Fruit fly (Drosophila melanogaster) whole organism, embryonic: ENCODE results near the gene CG7896.

Experiments
- Asciz ChIP-seq: fragments of 200-800 bp; sonication (Bioruptor generic); optimal IDR thresholded peaks from 2 replicates; lab custom pipeline; 2017; ENCODE audit warnings: missing biosample characterization, mild to moderate bottlenecking, missing genetic modification characterization, missing genetic modification reagents
- Awh ChIP-seq: fragments of 200-800 bp; sonication (Bioruptor generic); IDR thresholded peaks from 2 replicates; pipeline ENCODE4, ENCODE4 v1.3.6; 2022; ENCODE audit warnings: missing biosample characterization, missing genetic modification characterization
- B-H2 ChIP-seq: fragments of 200-800 bp; sonication (Bioruptor generic); optimal IDR thresholded peaks from 2 replicates; lab custom pipeline; 2018; ENCODE audit warnings: missing biosample characterization, mild to moderate bottlenecking, missing genetic modification characterization
- CG10366 ChIP-seq: fragments of 200-800 bp; sonication (Bioruptor generic); IDR thresholded peaks from 2 replicates; pipeline ENCODE4 v1.3.6; 2022; ENCODE audit warnings: missing biosample characterization, missing genetic modification characterization
- CG10543 ChIP-seq: fragments of 200-800 bp; sonication (Bioruptor generic); optimal IDR thresholded peaks from 3 replicates; lab custom pipeline; 2017; ENCODE audit warnings: missing biosample characterization, mild to moderate bottlenecking, missing genetic modification characterization, moderate library complexity
- CG12659 ChIP-seq: fragments of 200-800 bp; sonication (Bioruptor generic); optimal IDR thresholded peaks from 3 replicates; lab custom pipeline; 2017; ENCODE audit warnings: mild to moderate bottlenecking, missing biosample characterization, missing genetic modification reagents, missing genetic modification characterization
- CG14667 ChIP-seq: fragments of 200-800 bp; sonication (Bioruptor generic); IDR thresholded peaks from 2 replicates; pipeline ENCODE4 v1.3.6; 2022; ENCODE audit warnings: missing biosample characterization, missing genetic modification characterization
- CG1603 ChIP-seq: fragments of 200-800 bp; sonication (Bioruptor generic); optimal IDR thresholded peaks from 2 replicates; lab custom pipeline; 2019; ENCODE audit warnings: missing biosample characterization, mild to moderate bottlenecking, missing genetic modification characterization, moderate library complexity
- CG17359 ChIP-seq: fragments of 200-800 bp; sonication (Bioruptor generic); optimal IDR thresholded peaks from 3 replicates; lab custom pipeline; 2018; ENCODE audit warnings: missing biosample characterization, mild to moderate bottlenecking, missing genetic modification characterization, moderate library complexity
- CG17385 ChIP-seq: fragments of 200-800 bp; sonication (Bioruptor generic); optimal IDR thresholded peaks from 3 replicates; lab custom pipeline; 2018; ENCODE audit warnings: missing biosample characterization, mild to moderate bottlenecking, missing genetic modification characterization
- CG17568 ChIP-seq: fragments of 200-800 bp; sonication (Bioruptor generic); optimal IDR thresholded peaks from 2 replicates; lab custom pipeline; 2018; ENCODE audit warnings: missing biosample characterization, mild to moderate bottlenecking, missing genetic modification characterization, moderate library complexity
- CG2199 ChIP-seq: fragments of 200-800 bp; sonication (Bioruptor generic); IDR thresholded peaks from 3 replicates; pipeline ENCODE4 v1.3.6; 2022; ENCODE audit warnings: missing biosample characterization, missing genetic modification characterization
- CG2202 ChIP-seq: fragments of 200-800 bp; sonication (Bioruptor generic); optimal IDR thresholded peaks from 2 replicates; lab custom pipeline; 2018; ENCODE audit warnings: missing biosample characterization, mild to moderate bottlenecking, missing genetic modification characterization
- CG30431 ChIP-seq: fragments of 200-800 bp; sonication (Bioruptor generic); optimal IDR thresholded peaks from 2 replicates; lab custom pipeline; 2017; ENCODE audit warnings: missing biosample characterization, missing genetic modification characterization
- CG32767 ChIP-seq: fragments of 200-800 bp; sonication (Bioruptor generic); IDR thresholded peaks from 2 replicates; pipeline ENCODE4 v1.3.6; 2022; ENCODE audit warnings: missing biosample characterization, missing genetic modification characterization
- CG3838 ChIP-seq: fragments of 200-800 bp; sonication (Bioruptor generic); optimal IDR thresholded peaks from 3 replicates; lab custom pipeline; 2016; ENCODE audit warnings: missing biosample characterization, missing genetic modification characterization
- CG43689 ChIP-seq: fragments of 200-800 bp; sonication (Bioruptor generic); IDR thresholded peaks from 2 replicates; pipeline ENCODE4 v1.3.6; 2022; ENCODE audit warnings: missing biosample characterization, missing genetic modification characterization
- CG4404 ChIP-seq: fragments of 200-800 bp; sonication (Bioruptor generic); IDR thresholded peaks from 2 replicates; pipeline ENCODE4 v1.3.6; 2022; ENCODE audit warnings: missing biosample characterization, missing genetic modification characterization
- CG6272 ChIP-seq: fragments of 200-800 bp; sonication (Bioruptor generic); IDR thresholded peaks from 2 replicates; pipeline ENCODE4 v1.3.6; 2022; ENCODE audit warnings: missing biosample characterization, missing genetic modification characterization
- CG8478 ChIP-seq: fragments of >200 bp; optimal IDR thresholded peaks from 2 replicates; lab custom pipeline; 2018
- CG9817 ChIP-seq: fragments of 200-800 bp; sonication (Bioruptor generic); optimal IDR thresholded peaks from 2 replicates; lab custom pipeline; 2018; ENCODE audit warnings: missing biosample characterization, mild to moderate bottlenecking, missing genetic modification characterization, moderate library complexity
- CHES-1-like ChIP-seq: fragments of 200-800 bp; sonication (Bioruptor generic); optimal IDR thresholded peaks from 2 replicates; lab custom pipeline; 2016; ENCODE audit warnings: missing biosample characterization, missing genetic modification characterization
- CoRest ChIP-seq: fragments of 200-800 bp; sonication (Bioruptor generic); optimal IDR thresholded peaks from 3 replicates; lab custom pipeline; 2018; ENCODE audit warnings: missing biosample characterization, mild to moderate bottlenecking, missing genetic modification characterization, moderate library complexity
- D19B ChIP-seq: fragments of 200-800 bp; sonication (Bioruptor generic); optimal IDR thresholded peaks from 2 replicates; lab custom pipeline; 2017; ENCODE audit warnings: missing biosample characterization, mild to moderate bottlenecking, missing genetic modification characterization
- Dip3 ChIP-seq: fragments of 200-800 bp; sonication (Bioruptor generic); optimal IDR thresholded peaks from 3 replicates; lab custom pipeline; 2016; ENCODE audit warnings: missing biosample characterization, missing genetic modification characterization
- Hr78 ChIP-seq, 2 experiments: fragments of 200-800 bp in 1 of 2; fragments of >200 bp in 1 of 2; sonication (Bioruptor generic) in 1 of 2; optimal IDR thresholded peaks; 2 replicates each; lab custom pipeline; 2017 to 2019; ENCODE audit warnings: missing biosample characterization in 2 of 2, missing genetic modification characterization in 2 of 2, mild to moderate bottlenecking in 1 of 2, moderate library complexity in 1 of 2
- Neu2 ChIP-seq: fragments of 200-800 bp; sonication (Bioruptor generic); optimal IDR thresholded peaks from 3 replicates; lab custom pipeline; 2016; ENCODE audit warnings: missing biosample characterization, missing genetic modification characterization, borderline replicate concordance
- Nf-YA ChIP-seq: fragments of 200-800 bp; sonication (Bioruptor generic); IDR thresholded peaks from 2 replicates; pipeline ENCODE4 v1.3.6; 2022; ENCODE audit warnings: missing biosample characterization, missing genetic modification characterization
- Oaz ChIP-seq: fragments of 200-800 bp; sonication (Bioruptor generic); IDR thresholded peaks from 2 replicates; pipeline ENCODE4 v1.3.6; 2022; ENCODE audit warnings: missing biosample characterization, missing genetic modification characterization
- Side ChIP-seq: fragments of 200-800 bp; sonication (Bioruptor generic); optimal IDR thresholded peaks from 2 replicates; lab custom pipeline; 2016; ENCODE audit warnings: missing biosample characterization, missing genetic modification characterization
- Spps ChIP-seq: fragments of 200-800 bp; sonication (Bioruptor generic); optimal IDR thresholded peaks from 2 replicates; lab custom pipeline; 2018; ENCODE audit warnings: missing biosample characterization, mild to moderate bottlenecking, missing genetic modification characterization
- Xbp1 ChIP-seq: fragments of 200-800 bp; sonication (Bioruptor generic); optimal IDR thresholded peaks from 3 replicates; lab custom pipeline; 2016; ENCODE audit warnings: missing biosample characterization, mild to moderate bottlenecking, missing genetic modification characterization
- al ChIP-seq: fragments of 200-800 bp; sonication (Bioruptor generic); IDR thresholded peaks from 2 replicates; pipeline ENCODE4 v1.3.6; 2022; ENCODE audit warnings: missing biosample characterization, missing genetic modification characterization
- dan ChIP-seq: fragments of 200-800 bp; sonication (Bioruptor generic); IDR thresholded peaks from 2 replicates; pipeline ENCODE4 v1.3.6; 2022; ENCODE audit warnings: missing biosample characterization, missing genetic modification characterization
- dimm ChIP-seq: fragments of 200-800 bp; sonication (Bioruptor generic); IDR thresholded peaks from 2 replicates; pipeline ENCODE4 v1.3.6; 2022; ENCODE audit warnings: missing biosample characterization, missing genetic modification characterization
- disco-r ChIP-seq: fragments of 200-800 bp; sonication (Bioruptor generic); optimal IDR thresholded peaks from 2 replicates; lab custom pipeline; 2016; ENCODE audit warnings: missing biosample characterization, missing genetic modification characterization
- emc ChIP-seq: fragments of 200-800 bp; sonication (Bioruptor generic); optimal IDR thresholded peaks from 2 replicates; lab custom pipeline; 2016; ENCODE audit warnings: missing biosample characterization, missing genetic modification characterization
- eyg ChIP-seq: fragments of 200-800 bp; sonication (Bioruptor generic); optimal IDR thresholded peaks from 3 replicates; lab custom pipeline; 2016; ENCODE audit warnings: missing biosample characterization, missing genetic modification characterization
- gce ChIP-seq: fragments of 200-800 bp; sonication (Bioruptor generic); IDR thresholded peaks from 3 replicates; pipeline ENCODE4 v1.3.6; 2022; ENCODE audit warnings: missing biosample characterization, missing genetic modification characterization
- hb ChIP-seq: fragments of 200-800 bp; sonication (Bioruptor generic); IDR thresholded peaks from 3 replicates; pipeline ENCODE4 v1.3.6; 2022; ENCODE audit warnings: missing biosample characterization, missing genetic modification characterization; ENCODE audit not compliant: partially characterized antibody
- kah ChIP-seq: fragments of 200-800 bp; sonication (Bioruptor generic); optimal IDR thresholded peaks from 2 replicates; lab custom pipeline; 2018; ENCODE audit warnings: missing biosample characterization, mild to moderate bottlenecking, missing genetic modification characterization
- ken ChIP-seq: fragments of 200-800 bp; sonication (Bioruptor generic); IDR thresholded peaks from 3 replicates; pipeline ENCODE4 v1.3.6; 2022; ENCODE audit warnings: missing biosample characterization, missing genetic modification characterization
- pb ChIP-seq: fragments of 200-800 bp; sonication (Bioruptor generic); optimal IDR thresholded peaks from 3 replicates; lab custom pipeline; 2016; ENCODE audit warnings: missing biosample characterization, missing genetic modification characterization
- pho ChIP-seq: fragments of 200-800 bp; sonication (Bioruptor generic); optimal IDR thresholded peaks from 2 replicates; lab custom pipeline; 2016; ENCODE audit warnings: missing biosample characterization, missing genetic modification characterization
- pzg ChIP-seq: fragments of 200-800 bp; sonication (Bioruptor generic); optimal IDR thresholded peaks from 3 replicates; lab custom pipeline; 2018; ENCODE audit warnings: missing biosample characterization, mild to moderate bottlenecking, missing genetic modification characterization, moderate library complexity
- repo ChIP-seq: fragments of 200-800 bp; sonication (Bioruptor generic); optimal IDR thresholded peaks from 2 replicates; lab custom pipeline; 2016; ENCODE audit warnings: missing biosample characterization, missing genetic modification characterization
- so ChIP-seq: fragments of 200-800 bp; sonication (Bioruptor generic); IDR thresholded peaks from 3 replicates; pipeline ENCODE4 v1.3.6; 2022; ENCODE audit warnings: missing biosample characterization, missing genetic modification characterization
- sqz ChIP-seq: fragments of 200-800 bp; sonication (Bioruptor generic); optimal IDR thresholded peaks from 3 replicates; lab custom pipeline; 2018; ENCODE audit warnings: missing biosample characterization, mild to moderate bottlenecking, missing genetic modification characterization
- toy ChIP-seq: fragments of 200-800 bp; sonication (Bioruptor generic); IDR thresholded peaks from 2 replicates; pipeline ENCODE4 v1.3.6; 2022; ENCODE audit warnings: missing biosample characterization, missing genetic modification characterization
- trem ChIP-seq: fragments of 200-800 bp; optimal IDR thresholded peaks from 3 replicates; lab custom pipeline; 2019; ENCODE audit warnings: missing biosample characterization, mild to moderate bottlenecking, missing genetic modification characterization, moderate library complexity
- tup ChIP-seq: fragments of 200-800 bp; sonication (Bioruptor generic); optimal IDR thresholded peaks from 2 replicates; lab custom pipeline; 2016; ENCODE audit warnings: missing biosample characterization, mild to moderate bottlenecking, missing genetic modification characterization, moderate library complexity
- vfl ChIP-seq: fragments of 200-800 bp; sonication (Bioruptor generic); optimal IDR thresholded peaks from 2 replicates; lab custom pipeline; 2016; ENCODE audit warnings: missing biosample characterization, missing genetic modification characterization
- zen2 ChIP-seq: fragments of 200-800 bp; sonication (Bioruptor generic); IDR thresholded peaks from 3 replicates; pipeline ENCODE4 v1.3.6; 2022; ENCODE audit warnings: missing biosample characterization, missing genetic modification characterization; ENCODE audit not compliant: partially characterized antibody

CG7896 gene

dm6 chr3R:30004648-30005047 lies 21.4 kb downstream of the CG7896 start, which contains the start of the genes Nlp and Nph (continued):
- TF ChIP-seq Spps (peak; percentile 7), CG8478 (lab: Kevin White, UChicago) (no peak), CG17568 (GFP tag; lab: Kevin White, UChicago) (no peak), tup (no peak), disco-r (no peak), Oaz (GFP tag; lab: Robert Waterston, UW) (no peak), CG10366 (no peak), sqz (GFP tag; lab: Kevin White, UChicago) (no peak), CG12659 (GFP tag; lab: Kevin White, UChicago) (peak; percentile 65), CoRest (tag; lab: Kevin White, UChicago) (peak; percentile 15), Hr78 (GFP tag; optimal IDR thresholded peaks at IDR 0.05; lab: Kevin White, UChicago) (no peak), kah (GFP tag; lab: Kevin White, UChicago) (peak; percentile 75), so (no peak), vfl (GFP tag; lab: Kevin White, UChicago) (no peak), al (GFP tag; lab: Robert Waterston, UW) (no peak), D19B (no peak), gce (GFP tag; lab: Robert Waterston, UW) (no peak), CG17385 (peak; percentile 5), toy (GFP tag; lab: Robert Waterston, UW) (no peak), Xbp1 (GFP tag; lab: Kevin White, UChicago) (peak; percentile 35), Dip3 (GFP tag; lab: Kevin White, UChicago) (peak; percentile 15), CG3838 (GFP tag; lab: Kevin White, UChicago) (peak; percentile 10), repo (GFP tag; lab: Kevin White, UChicago) (no peak), CG43689 (GFP tag; lab: Robert Waterston, UW) (no peak), CG6272 (GFP tag; lab: Robert Waterston, UW) (no peak), pho (GFP tag; lab: Kevin White, UChicago) (no peak), CG2202 (tag; lab: Kevin White, UChicago) (no peak), CG10543 (GFP tag; lab: Kevin White, UChicago) (no peak), Asciz (GFP tag; lab: Kevin White, UChicago) (no peak), Neu2 (GFP tag; lab: Kevin White, UChicago) (no peak), CG4404 (GFP tag; lab: Robert Waterston, UW) (no peak), pb (GFP tag; lab: Kevin White, UChicago) (no peak), CG17359 (tag; lab: Kevin White, UChicago) (peak; percentile 0), CG9817 (no peak), CG1603 (tag; lab: Kevin White, UChicago) (peak; percentile 79), CG14667 (GFP tag; lab: Robert Waterston, UW) (no peak), Side (GFP tag; lab: Kevin White, UChicago) (no peak), eyg (GFP tag; lab: Kevin White, UChicago) (no peak), dimm (GFP tag; lab: Robert Waterston, UW) (no peak), B-H2 (GFP tag; lab: Kevin White, UChicago) (peak; percentile 29), pzg (GFP tag; lab: Kevin White, UChicago) (peak; percentile 77), ken (GFP tag; lab: Robert Waterston, UW) (no peak), Awh (no peak), CG32767 (GFP tag; lab: Robert Waterston, UW) (no peak), CG2199 (GFP tag; lab: Robert Waterston, UW) (no peak), trem (tag; lab: Kevin White, UChicago) (peak; percentile 90), CHES-1-like (GFP tag; lab: Kevin White, UChicago) (peak; percentile 40), CG30431 (GFP tag; lab: Kevin White, UChicago) (no peak), Nf-YA (no peak), emc (no peak), dan (GFP tag; lab: Robert Waterston, UW) (no peak), hb (GFP tag; lab: Robert Waterston, UW) (peak; percentile 83), zen2 (GFP tag; lab: Robert Waterston, UW) (peak; percentile 85; the same call in 2 of the 3 replicates)
